Worm (Caenorhabditis elegans) whole organism, young adult: Measurements from ENCODE around the gene T05H10.4.

Source experiments
- mel-28 ChIP-seq: sonication (generic microtip); optimal IDR thresholded peaks from 2 replicates; lab custom pipeline; 2016; ENCODE audit warnings: borderline replicate concordance, mild to moderate bottlenecking, missing genetic modification characterization, missing compliant biosample characterization
- pha-4 ChIP-seq: fragments of 150-350 bp; sonication (generic microtip); optimal IDR thresholded peaks from 2 replicates; lab custom pipeline; 2014; ENCODE audit warnings: missing biosample characterization, missing genetic modification reagents, missing genetic modification characterization

DNA sequence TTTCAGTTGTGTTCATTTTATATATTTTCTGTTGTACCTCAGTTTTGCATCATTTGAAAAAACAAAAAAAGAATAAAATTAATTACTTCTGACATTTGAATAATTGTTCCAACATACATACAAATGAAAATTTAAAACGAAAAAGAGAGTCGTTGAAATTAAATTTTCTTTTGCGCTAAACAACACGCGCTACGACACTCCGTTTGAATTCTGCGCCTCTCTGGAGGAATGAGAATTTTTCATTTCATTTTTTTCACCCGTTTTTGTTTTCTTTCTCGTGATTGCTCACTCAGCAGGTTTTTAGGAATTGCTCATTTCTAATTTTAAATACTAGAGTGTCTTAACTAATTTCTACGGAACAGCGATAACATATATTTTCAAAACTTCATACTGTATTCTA, 11.3 kb upstream of the T05H10.4 start:
- TF ChIP-seq pha-4 = no peak
- TF ChIP-seq mel-28 (tag; lab: Kevin White, UChicago) = no peak
